Worm (Caenorhabditis elegans): ENCODE results near the gene cal-7.

The cal-7 gene

DNA sequence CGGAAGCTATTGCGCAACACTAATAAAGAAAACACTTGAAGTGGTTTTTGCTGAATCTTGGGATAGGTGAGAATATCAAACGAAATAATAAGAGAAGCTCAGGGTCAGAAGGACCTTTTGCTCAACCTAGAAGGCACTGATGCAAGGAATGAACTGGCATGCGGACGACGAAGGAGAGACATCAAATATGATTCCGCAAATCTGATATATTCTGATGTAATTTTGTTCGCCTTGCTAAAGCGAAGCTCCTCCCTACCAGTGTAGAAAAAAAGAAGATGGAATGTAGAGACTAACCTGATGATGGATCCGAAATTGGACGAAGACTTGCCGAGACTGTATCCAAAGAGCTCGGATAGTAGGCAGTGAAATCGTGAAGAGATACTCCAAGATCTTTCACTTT lies 34.0 kb downstream of the cal-7 start:
- TF ChIP-seq ceh-91 (GFP tag; IDR thresholded peaks at IDR 0.05) (no peak), Y53F4B.3 (GFP tag; IDR thresholded peaks at IDR 0.05) (no peak), Y67H2A.10 (GFP tag; conservative IDR thresholded peaks at IDR 0.05) (no peak), repo-1 (tag; optimal IDR thresholded peaks at IDR 0.05) (no peak), hsf-1 (GFP tag; IDR thresholded peaks at IDR 0.05) (no peak), C06A6.2 (GFP tag; conservative IDR thresholded peaks at IDR 0.05) (no peak), B0261.1 (tag; optimal IDR thresholded peaks at IDR 0.05) (no peak)

DNA sequence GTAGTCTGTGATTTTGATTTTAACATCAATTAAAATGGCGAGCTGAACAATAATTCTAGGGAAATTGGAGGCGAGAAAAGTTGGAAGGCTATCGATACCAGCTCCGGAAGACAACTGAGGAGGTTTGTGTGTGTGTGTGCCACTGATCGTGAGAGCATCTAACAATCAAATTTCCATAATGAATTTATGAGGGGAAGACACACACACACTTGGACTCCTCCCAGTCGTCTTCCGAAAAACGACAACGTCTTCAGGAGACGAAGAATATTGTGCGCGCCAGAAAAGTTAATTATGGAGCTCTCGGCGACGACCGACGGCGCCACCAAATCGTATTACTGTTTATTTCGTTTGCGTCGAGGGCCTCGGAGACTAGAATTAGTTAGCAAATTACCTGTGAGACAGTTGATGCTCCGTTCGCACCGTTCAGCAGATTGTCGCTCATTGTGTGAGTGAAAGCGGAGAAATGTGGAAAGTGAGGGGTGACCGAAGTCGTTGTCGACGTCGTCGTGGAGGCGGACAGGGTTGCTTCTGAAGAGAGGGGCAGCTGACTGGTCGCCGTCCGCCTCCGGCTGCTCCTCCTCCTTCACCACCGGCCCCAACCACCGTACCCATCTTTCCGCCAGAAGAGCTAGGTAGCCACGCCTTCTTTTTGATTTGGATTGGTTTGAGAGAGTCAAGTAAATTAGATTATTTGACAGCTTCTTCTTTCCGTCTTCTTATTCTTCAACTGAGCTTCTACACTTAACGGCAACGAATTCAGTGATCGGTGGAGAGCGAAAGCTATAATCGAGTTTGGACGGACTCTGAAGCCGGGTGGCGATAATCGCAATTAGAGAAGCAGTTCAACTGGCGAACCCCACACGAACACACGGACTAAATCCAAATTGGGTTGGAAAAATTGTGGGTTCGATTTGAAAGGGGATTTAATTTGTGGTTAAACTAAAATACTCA lies 35.2 kb downstream of the cal-7 start, which contains the start of gene unc-42:
Gene unc-42 (minus strand): TSS at position 564 of the 951 bp plus-strand sequence.
- no peak for TF ChIP-seq F39B2.1 (GFP tag; IDR thresholded peaks at IDR 0.05)
- no peak for TF ChIP-seq mxl-1 (tag; optimal IDR thresholded peaks at IDR 0.05)
- no peak for TF ChIP-seq B0019.2 (GFP tag; conservative IDR thresholded peaks at IDR 0.05)
- TF ChIP-seq F33H1.4 (GFP tag; IDR thresholded peaks at IDR 0.05): no peak
- no peak for TF ChIP-seq Y53F4B.3 (GFP tag; IDR thresholded peaks at IDR 0.05)
- peak; percentile 98 for TF ChIP-seq zfh-2 (GFP tag; conservative IDR thresholded peaks at IDR 0.05)
- no peak for TF ChIP-seq mes-4 (tag; optimal IDR thresholded peaks at IDR 0.05)
- TF ChIP-seq ceh-91 (GFP tag; IDR thresholded peaks at IDR 0.05): no peak
- TF ChIP-seq cebp-2 (GFP tag; IDR thresholded peaks at IDR 0.05): no peak
- TF ChIP-seq sea-2 (GFP tag; IDR thresholded peaks at IDR 0.05): 0 out of 2 replicates have a peak, but pooled peaks have one; percentile 38
- TF ChIP-seq let-607 (tag; optimal IDR thresholded peaks at IDR 0.05): no peak
- no peak for TF ChIP-seq dpl-1 (GFP tag; optimal IDR thresholded peaks at IDR 0.05)
- no peak for TF ChIP-seq pbrm-1 (GFP tag; IDR thresholded peaks at IDR 0.05)
- no peak for TF ChIP-seq C06A6.2 (GFP tag; conservative IDR thresholded peaks at IDR 0.05)
- TF ChIP-seq F49E8.2 (tag; optimal IDR thresholded peaks at IDR 0.05; ENCODE audit: insufficient read depth): no peak
- no peak for TF ChIP-seq hlh-12 (tag; optimal IDR thresholded peaks at IDR 0.05)
- TF ChIP-seq repo-1 (tag; optimal IDR thresholded peaks at IDR 0.05): no peak
- TF ChIP-seq egrh-3 (GFP tag; IDR thresholded peaks at IDR 0.05): peak; percentile 81
- no peak for TF ChIP-seq nhr-90 (tag; optimal IDR thresholded peaks at IDR 0.05)
- no peak for TF ChIP-seq attf-5 (GFP tag; optimal IDR thresholded peaks at IDR 0.05)
- TF ChIP-seq K11D2.4 (GFP tag; IDR thresholded peaks at IDR 0.05): no peak
- no peak for TF ChIP-seq bed-1 (GFP tag; IDR thresholded peaks at IDR 0.05)
- TF ChIP-seq Y95B8A.8 (GFP tag; IDR thresholded peaks at IDR 0.05): 0 out of 2 replicates have a peak, but pooled peaks have one; percentile 12
- TF ChIP-seq let-526 (GFP tag; IDR thresholded peaks at IDR 0.05): no peak
- TF ChIP-seq somi-1 (GFP tag; optimal IDR thresholded peaks at IDR 0.05): peak; percentile 17
- no peak for TF ChIP-seq snpc-3.4 (tag; optimal IDR thresholded peaks at IDR 0.05)
- no peak for TF ChIP-seq hmg-20 (GFP tag; IDR thresholded peaks at IDR 0.05)
- TF ChIP-seq mel-28 (tag; optimal IDR thresholded peaks at IDR 0.05; ENCODE audit: borderline replicate concordance): no peak
- no peak for TF ChIP-seq F23B12.7 (tag; optimal IDR thresholded peaks at IDR 0.05; ENCODE audit: insufficient read depth)
- TF ChIP-seq nhr-80 (tag; optimal IDR thresholded peaks at IDR 0.05): no peak
- no peak for TF ChIP-seq ZK185.1 (tag; optimal IDR thresholded peaks at IDR 0.05; ENCODE audit: poor library complexity, severe bottlenecking)
- TF ChIP-seq attf-6 (GFP tag; IDR thresholded peaks at IDR 0.05): no peak
- TF ChIP-seq lag-1 (GFP tag; IDR thresholded peaks at IDR 0.05): no peak
- no peak for TF ChIP-seq pha-4 (tag; optimal IDR thresholded peaks at IDR 0.05)
- TF ChIP-seq F52B5.7 (tag; optimal IDR thresholded peaks at IDR 0.05): no peak
- TF ChIP-seq F37B4.10 (GFP tag; IDR thresholded peaks at IDR 0.05): no peak
- no peak for TF ChIP-seq ztf-22 (GFP tag; optimal IDR thresholded peaks at IDR 0.05)
- TF ChIP-seq F55B11.4 (tag; optimal IDR thresholded peaks at IDR 0.05; ENCODE audit: borderline replicate concordance, insufficient read depth): no peak
- no peak for TF ChIP-seq ztf-6 (GFP tag; IDR thresholded peaks at IDR 0.05)
- TF ChIP-seq aptf-2 (GFP tag; conservative IDR thresholded peaks at IDR 0.05): no peak
